Fruit fly (Drosophila melanogaster): Measurements from ENCODE around the gene Cad86C.

- no peak for TF ChIP-seq CTCF (optimal IDR thresholded peaks at IDR 0.05)
- TF ChIP-seq CG8478 (optimal IDR thresholded peaks at IDR 0.05), result no peak
These were observed 37.1 kb downstream of the Cad86C start for dm6 chr3R:10863956-10864355.
